Worm (Caenorhabditis elegans): ENCODE data around the gene srh-78.

DNA sequence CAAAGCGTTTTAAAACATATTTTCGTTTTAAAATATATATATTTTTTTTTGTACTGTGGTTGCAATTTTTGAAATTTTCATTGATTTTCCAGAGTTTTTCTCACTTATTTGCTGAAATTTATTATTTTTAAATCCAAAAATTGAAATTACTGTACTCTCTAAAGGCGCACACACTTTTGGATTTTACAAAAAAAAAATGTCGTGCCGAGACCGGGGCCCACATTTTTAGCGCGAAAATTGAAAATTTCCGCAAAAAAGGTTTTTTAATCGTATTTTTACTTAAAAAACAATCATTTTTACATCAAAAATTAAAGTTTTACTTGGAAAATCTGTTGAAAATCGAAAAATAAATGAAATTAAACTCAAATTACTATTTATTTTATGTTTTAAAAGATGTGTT is 31.8 kb upstream of the srh-78 start:
- TF ChIP-seq tbx-37 (GFP tag; conservative IDR thresholded peaks at IDR 0.05): no peak
- TF ChIP-seq hnd-1 (tag; optimal IDR thresholded peaks at IDR 0.05): no peak
- no peak for TF ChIP-seq aly-1 (tag; optimal IDR thresholded peaks at IDR 0.05)
- no peak for TF ChIP-seq ama-1 (optimal IDR thresholded peaks at IDR 0.05)
- no peak for TF ChIP-seq tbx-11 (GFP tag; IDR thresholded peaks at IDR 0.05)
- no peak for TF ChIP-seq sea-1 (GFP tag; conservative IDR thresholded peaks at IDR 0.05)

Measured in whole organism, early embryonic.